ENCODE assay signal across 4 worm cellular contexts in genomic region chrII:7279808-7280207, ce11.
TF ChIP-seq lines count a peak whose summit lies in the region.

No protein-coding gene starts in this region.

TF ChIP-seq in whole organism, L1 larva, 84 proteins besides CTCF, POLR2A, EP300 and RAD21:
- TF ChIP-seq swsn-7 (tag; optimal IDR thresholded peaks at IDR 0.05; lab: Kevin White, UChicago): no peak
- no peak for TF ChIP-seq unc-86 (tag; optimal IDR thresholded peaks at IDR 0.05; lab: Kevin White, UChicago)
- no peak for TF ChIP-seq fos-1 (tag; optimal IDR thresholded peaks at IDR 0.05; lab: Kevin White, UChicago)
- peak in 2 of 6 experiments; percentile 29 to 63 for TF ChIP-seq elt-3 (tag; optimal IDR thresholded peaks at IDR 0.05; lab: Kevin White, UChicago)
- TF ChIP-seq ceh-90 (tag; optimal IDR thresholded peaks at IDR 0.05; lab: Kevin White, UChicago): no peak
- TF ChIP-seq nhr-85 (tag; lab: Kevin White, UChicago): peak; percentile 80
- TF ChIP-seq zip-4 (GFP tag; optimal IDR thresholded peaks at IDR 0.05; lab: Kevin White, UChicago): no peak
- TF ChIP-seq lin-13 (GFP tag; optimal IDR thresholded peaks at IDR 0.05; lab: Kevin White, UChicago): no peak
- TF ChIP-seq C16A3.4 (tag; optimal IDR thresholded peaks at IDR 0.05; lab: Kevin White, UChicago): no peak
- TF ChIP-seq sup-37 (GFP tag; optimal IDR thresholded peaks at IDR 0.05; lab: Kevin White, UChicago): no peak
- TF ChIP-seq nhr-90 (tag; optimal IDR thresholded peaks at IDR 0.05; lab: Kevin White, UChicago; ENCODE audit: poor library complexity): peak; percentile 22
- TF ChIP-seq lin-15B (tag; optimal IDR thresholded peaks at IDR 0.05; lab: Kevin White, UChicago): no peak
- peak; percentile 25 for TF ChIP-seq tbx-2 (tag; optimal IDR thresholded peaks at IDR 0.05; lab: Kevin White, UChicago)
- TF ChIP-seq lin-14 (GFP tag; optimal IDR thresholded peaks at IDR 0.05; lab: Kevin White, UChicago): peak; percentile 30
- peak; percentile 67 for TF ChIP-seq blmp-1 (tag; optimal IDR thresholded peaks at IDR 0.05; lab: Kevin White, UChicago)
- TF ChIP-seq vab-15 (tag; optimal IDR thresholded peaks at IDR 0.05; lab: Kevin White, UChicago): no peak
- peak; percentile 76 for TF ChIP-seq nhr-20 (tag; optimal IDR thresholded peaks at IDR 0.05; lab: Kevin White, UChicago)
- no peak for TF ChIP-seq ceh-63 (GFP tag; optimal IDR thresholded peaks at IDR 0.05; lab: Kevin White, UChicago)
- peak; percentile 42 for TF ChIP-seq nhr-19 (GFP tag; conservative IDR thresholded peaks at IDR 0.05; lab: Robert Waterston, UW)
- peak; percentile 61 for TF ChIP-seq nhr-71 (tag; optimal IDR thresholded peaks at IDR 0.05; lab: Kevin White, UChicago)
- no peak for TF ChIP-seq skn-1 (tag; optimal IDR thresholded peaks at IDR 0.05; lab: Kevin White, UChicago)
- no peak for TF ChIP-seq nhr-237 (tag; optimal IDR thresholded peaks at IDR 0.05; lab: Kevin White, UChicago)
- TF ChIP-seq snu-23 (GFP tag; optimal IDR thresholded peaks at IDR 0.05; lab: Kevin White, UChicago): peak; percentile 37

TF ChIP-seq in whole organism, L2 larva, 48 proteins besides CTCF, POLR2A, EP300 and RAD21:
- TF ChIP-seq fos-1 (tag; optimal IDR thresholded peaks at IDR 0.05; lab: Kevin White, UChicago): peak; percentile 22
- TF ChIP-seq ama-1 (optimal IDR thresholded peaks at IDR 0.05; lab: Kevin White, UChicago): no peak
- peak; percentile 63 for TF ChIP-seq sma-9 (GFP tag; optimal IDR thresholded peaks at IDR 0.05; lab: Kevin White, UChicago)
- TF ChIP-seq sma-9 (tag; optimal IDR thresholded peaks at IDR 0.05; lab: Kevin White, UChicago): no peak
- TF ChIP-seq nhr-129 (tag; optimal IDR thresholded peaks at IDR 0.05; lab: Kevin White, UChicago): peak; percentile 42
- TF ChIP-seq sma-3 (GFP tag; optimal IDR thresholded peaks at IDR 0.05; lab: Kevin White, UChicago): no peak
- TF ChIP-seq nhr-21 (tag; optimal IDR thresholded peaks at IDR 0.05; lab: Kevin White, UChicago): peak; percentile 77

TF ChIP-seq in whole organism, L3 larva, 47 proteins besides CTCF, POLR2A, EP300 and RAD21:
- no peak for TF ChIP-seq mdl-1 (tag; optimal IDR thresholded peaks at IDR 0.05; lab: Kevin White, UChicago)
- no peak for TF ChIP-seq fos-1 (tag; optimal IDR thresholded peaks at IDR 0.05; lab: Kevin White, UChicago)
- TF ChIP-seq nhr-23 (tag; optimal IDR thresholded peaks at IDR 0.05; lab: Kevin White, UChicago): peak; percentile 23
- peak; percentile 35 for TF ChIP-seq nhr-43 (tag; optimal IDR thresholded peaks at IDR 0.05; lab: Kevin White, UChicago; ENCODE audit: poor library complexity, severe bottlenecking)
- no peak for TF ChIP-seq skn-1 (tag; optimal IDR thresholded peaks at IDR 0.05; lab: Kevin White, UChicago)
- TF ChIP-seq fkh-10 (GFP tag; optimal IDR thresholded peaks at IDR 0.05; lab: Kevin White, UChicago): no peak
- TF ChIP-seq lin-39 (tag; optimal IDR thresholded peaks at IDR 0.05; lab: Kevin White, UChicago): no peak
- TF ChIP-seq unc-39 (tag; optimal IDR thresholded peaks at IDR 0.05; lab: Kevin White, UChicago): no peak
- no peak for TF ChIP-seq lsy-12 (tag; optimal IDR thresholded peaks at IDR 0.05; lab: Kevin White, UChicago)

TF ChIP-seq in whole organism, L4 larva, 104 proteins besides CTCF, POLR2A, EP300 and RAD21:
- TF ChIP-seq mdl-1 (tag; optimal IDR thresholded peaks at IDR 0.05; lab: Kevin White, UChicago) (peak in 1 of 2 experiments; percentile 67), unc-62 (GFP tag; optimal IDR thresholded peaks at IDR 0.05 in 1 of 2; lab: Kevin White, UChicago) (peak in 1 of 2 experiments; percentile 63), unc-62 (tag; optimal IDR thresholded peaks at IDR 0.05; lab: Kevin White, UChicago) (no peak), hlh-11 (tag; optimal IDR thresholded peaks at IDR 0.05; lab: Kevin White, UChicago) (peak; percentile 51), hlh-30 (tag; optimal IDR thresholded peaks at IDR 0.05; lab: Kevin White, UChicago; ENCODE audit: insufficient read depth) (peak; percentile 38), R02D3.7 (tag; optimal IDR thresholded peaks at IDR 0.05; lab: Kevin White, UChicago) (no peak), spr-1 (tag; optimal IDR thresholded peaks at IDR 0.05; lab: Kevin White, UChicago) (no peak), nhr-28 (tag; optimal IDR thresholded peaks at IDR 0.05; lab: Kevin White, UChicago) (peak; percentile 73), lir-3 (tag; optimal IDR thresholded peaks at IDR 0.05; lab: Kevin White, UChicago) (no peak)
TF ChIP-seq in whole organism, L4 larva: peak in this region for 5.

Comparison
In these comparisons a context has a peak if more than half of its experiments do, and no peak if none do; other contexts are left out.
1. Of the 29 proteins assayed by ChIP-seq in both whole organism, L4 larva and whole organism, L1 larva: peak only in whole organism, L4 larva: nhr-28; only in whole organism, L1 larva: none; in both: none; in neither: 26; mixed calls (peak in some experiments, not most) for 2.